Worm (Caenorhabditis elegans) whole organism, late embryonic: ENCODE measurements around the gene str-209.

Experiments
- ceh-6 ChIP-seq: fragments of 200-800 bp; sonication (Bioruptor generic); optimal IDR thresholded peaks from 2 replicates; lab custom pipeline; 2018; ENCODE audit warnings: mild to moderate bottlenecking, missing genetic modification characterization, missing compliant biosample characterization
- elt-2 ChIP-seq: sonication (generic microtip); optimal IDR thresholded peaks from 2 replicates; lab custom pipeline; 2016; ENCODE audit warnings: missing genetic modification reagents, missing genetic modification characterization, missing compliant biosample characterization
- nfya-1 ChIP-seq: sonication (generic microtip); optimal IDR thresholded peaks from 2 replicates; lab custom pipeline; 2017; ENCODE audit warnings: missing genetic modification characterization, mild to moderate bottlenecking, missing compliant biosample characterization, antibody characterized with exemption, moderate library complexity
- pag-3 ChIP-seq: sonication (generic microtip); optimal IDR thresholded peaks from 2 replicates; lab custom pipeline; 2016; ENCODE audit warnings: missing compliant biosample characterization, missing genetic modification characterization, borderline replicate concordance
- pqm-1 ChIP-seq: sonication (generic microtip); optimal IDR thresholded peaks from 2 replicates; lab custom pipeline; 2016; ENCODE audit warnings: missing genetic modification characterization, missing compliant biosample characterization
- tbx-2 ChIP-seq: sonication (generic microtip); optimal IDR thresholded peaks from 2 replicates; lab custom pipeline; 2016; ENCODE audit warnings: missing genetic modification characterization, missing compliant biosample characterization

DNA sequence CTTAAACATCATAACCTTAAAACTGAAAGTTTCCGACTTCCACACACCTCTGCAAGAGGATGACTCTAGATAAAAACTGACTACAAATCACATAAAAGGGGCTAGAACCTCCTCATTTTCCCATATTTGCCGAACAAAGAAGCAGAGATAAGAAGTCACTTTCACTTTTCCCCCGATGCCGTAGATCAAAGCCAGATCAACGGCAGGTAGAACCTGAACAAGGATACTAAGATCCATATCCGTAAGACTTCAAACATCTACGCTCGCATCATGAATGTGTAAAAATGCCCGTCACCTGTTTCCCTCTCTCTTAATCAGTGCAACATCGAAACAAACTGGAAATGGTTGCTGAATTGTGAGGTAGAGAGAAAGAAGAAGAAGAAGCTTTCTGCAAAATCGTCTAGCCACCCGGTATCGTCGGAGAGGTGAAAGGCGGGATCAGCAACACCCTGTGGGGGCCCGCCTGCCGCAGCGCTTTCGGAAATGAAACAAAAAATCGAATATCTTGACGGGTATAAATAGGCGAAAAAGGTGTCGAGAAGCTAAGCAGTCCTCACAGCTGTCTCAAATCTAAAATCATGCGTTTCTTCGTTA is 30.0 kb upstream of the str-209 start, which contains the start of gene C02E7.6:
- TF ChIP-seq pag-3 (no peak), pqm-1 (tag; lab: Kevin White, UChicago) (no peak), nfya-1 (tag; lab: Kevin White, UChicago) (no peak), ceh-6 (GFP tag; lab: Kevin White, UChicago) (no peak), elt-2 (no peak), tbx-2 (tag; lab: Kevin White, UChicago) (no peak)
